Worm (Caenorhabditis elegans) whole organism, L4/young adult: ENCODE data around the gene snap-29.

Experiments used
- W03F9.2 ChIP-seq: fragments of 150-350 bp; optimal IDR thresholded peaks from 2 replicates; lab custom pipeline; 2014; ENCODE audit warnings: missing biosample characterization, missing genetic modification characterization
- dao-5 ChIP-seq: sonication (generic microtip); optimal IDR thresholded peaks from 2 replicates; lab custom pipeline; 2016; ENCODE audit warnings: missing genotype, missing genetic modification characterization, moderate library complexity, missing compliant biosample characterization
- him-1 ChIP-seq: sonication (generic microtip); optimal IDR thresholded peaks from 2 replicates; lab custom pipeline; 2016; ENCODE audit warnings: missing genotype, missing genetic modification reagents, missing genetic modification characterization, missing compliant biosample characterization

Gene snap-29

ce11 chrIII:8771162-8771561, 4.9 kb upstream of the snap-29 start, which contains the start of gene K02D10.2:
Gene K02D10.2, minus strand, starts transcription at chrIII:8771262.
- TF ChIP-seq dao-5 (no peak), him-1 (tag; lab: Kevin White, UChicago) (no peak), W03F9.2 (tag; lab: Kevin White, UChicago) (no peak)

- no peak for TF ChIP-seq W03F9.2 (tag; lab: Kevin White, UChicago)
- TF ChIP-seq dao-5, result no peak
- TF ChIP-seq him-1 (tag; lab: Kevin White, UChicago), result no peak
These were observed 4.2 kb upstream of the snap-29 start, which contains the start of gene K02D10.3 for ce11 chrIII:8771851-8772250. Gene K02D10.3, minus strand, starts transcription at chrIII:8771951.

DNA sequence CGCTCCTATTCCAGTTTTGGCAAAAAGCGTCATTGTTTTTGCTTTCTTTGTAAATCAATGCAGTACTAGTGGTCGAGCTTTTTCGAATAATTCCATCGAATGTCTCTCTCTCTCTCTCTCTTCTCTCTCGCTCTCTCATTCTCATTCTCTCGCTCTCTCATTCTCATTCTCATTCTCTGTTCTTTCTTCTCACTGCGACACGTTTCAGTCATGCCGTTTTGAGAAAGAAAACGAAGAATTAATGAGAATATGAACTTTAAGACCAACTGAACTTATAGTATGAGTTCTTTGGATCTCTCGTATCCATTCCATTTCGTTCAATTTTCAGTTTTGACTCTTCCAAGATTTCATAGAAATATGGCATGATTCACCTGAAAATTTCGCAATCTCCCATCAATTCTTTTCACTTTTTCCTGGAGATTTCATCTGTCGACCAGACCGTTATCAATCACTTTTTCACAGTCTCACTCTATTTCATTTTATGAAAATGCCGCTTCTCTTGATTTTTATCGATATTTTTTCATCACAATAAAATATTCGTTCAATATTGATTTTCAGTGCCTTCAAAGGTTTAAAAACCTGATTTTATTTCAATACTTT, 3.5 kb upstream of the snap-29 start:
- TF ChIP-seq dao-5, result no peak
- no peak for TF ChIP-seq him-1 (tag; lab: Kevin White, UChicago)
- TF ChIP-seq W03F9.2 (tag; lab: Kevin White, UChicago), result no peak

DNA sequence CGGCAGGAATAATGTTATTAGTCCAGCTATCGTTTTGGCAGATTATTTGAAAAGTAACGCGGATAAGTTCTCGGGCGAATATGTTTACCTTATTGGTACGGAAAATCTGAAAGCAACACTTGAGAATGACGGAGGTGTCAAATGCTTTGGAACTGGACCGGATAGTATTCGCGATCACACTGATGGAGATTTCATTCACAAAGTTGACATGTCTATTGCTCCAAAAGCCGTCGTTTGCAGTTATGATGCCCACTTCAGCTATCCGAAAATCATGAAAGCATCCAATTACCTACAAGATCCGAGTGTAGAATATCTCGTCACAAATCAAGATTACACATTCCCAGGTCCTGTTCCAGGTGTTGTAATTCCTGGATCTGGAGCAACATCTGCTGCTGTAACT, 2.7 kb upstream of the snap-29 start:
- no peak for TF ChIP-seq W03F9.2 (tag; lab: Kevin White, UChicago)
- TF ChIP-seq dao-5, result no peak
- TF ChIP-seq him-1 (tag; lab: Kevin White, UChicago), result no peak

DNA sequence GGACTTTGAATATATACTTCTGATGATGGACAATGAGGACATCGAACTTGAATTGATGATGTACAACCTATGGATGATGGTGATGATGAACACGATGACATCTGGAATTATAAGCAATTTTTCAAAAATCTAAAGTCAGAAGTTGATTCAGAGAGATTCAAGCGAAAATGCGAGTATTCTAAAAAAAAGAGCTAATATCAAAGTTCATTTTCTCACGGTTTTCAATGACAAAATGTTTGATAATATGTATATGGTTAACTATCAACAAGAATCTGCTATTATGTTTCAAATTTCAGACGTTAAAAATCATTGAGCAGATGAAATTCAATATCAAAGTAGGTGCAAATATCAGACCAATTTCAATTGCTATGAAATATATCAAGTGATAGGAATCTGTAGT, 3.9 kb downstream of the snap-29 start, which contains the start of gene K02D10.4:
Gene K02D10.4 (minus strand): TSS at position 101 of the 400 bp plus-strand sequence.
- no peak for TF ChIP-seq W03F9.2 (tag; lab: Kevin White, UChicago)
- no peak for TF ChIP-seq dao-5
- no peak for TF ChIP-seq him-1 (tag; lab: Kevin White, UChicago)

DNA sequence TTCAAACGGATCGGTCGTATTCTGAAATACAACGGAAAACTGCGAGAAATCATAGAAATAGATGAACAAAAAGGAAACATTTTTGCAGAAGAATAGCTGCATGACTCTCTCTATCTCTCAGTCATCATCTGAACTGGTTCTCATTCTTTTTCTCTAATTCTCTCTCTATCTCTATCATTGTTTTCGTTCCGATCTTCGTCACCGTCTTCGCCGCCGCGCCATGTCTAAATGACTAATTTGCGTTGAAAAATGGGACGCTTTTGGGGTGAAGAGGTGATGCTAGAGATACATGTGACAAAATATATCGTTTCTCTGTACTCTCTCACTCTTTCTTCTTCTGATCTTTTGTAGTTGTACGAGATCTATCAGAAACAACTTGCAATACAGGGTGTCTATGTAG, 4.4 kb downstream of the snap-29 start:
- TF ChIP-seq dao-5 (no peak), him-1 (tag; lab: Kevin White, UChicago) (no peak), W03F9.2 (tag; lab: Kevin White, UChicago) (no peak)

DNA sequence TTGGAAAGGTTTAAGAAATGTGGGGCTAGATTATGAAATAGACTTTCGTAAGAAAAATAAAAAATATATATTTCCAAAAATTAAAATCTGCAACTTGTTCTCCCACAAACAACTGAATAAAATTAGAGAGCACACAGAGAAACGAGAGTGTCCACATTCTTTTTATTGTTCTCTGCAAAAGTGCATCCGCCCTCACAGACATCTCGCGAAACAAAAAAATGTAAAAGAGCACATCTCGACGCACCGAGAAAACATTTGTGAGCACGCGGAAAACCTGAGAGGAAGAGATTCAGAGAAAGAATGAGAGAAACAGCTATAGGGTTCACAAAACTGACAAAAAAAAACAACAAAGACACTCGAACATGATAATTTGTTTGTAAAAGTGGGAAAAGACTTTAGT, 6.0 kb downstream of the snap-29 start:
- TF ChIP-seq dao-5 (no peak), him-1 (tag; lab: Kevin White, UChicago) (no peak), W03F9.2 (tag; lab: Kevin White, UChicago) (no peak)

ce11 chrIII:8782744-8783143, 6.7 kb downstream of the snap-29 start:
- no peak for TF ChIP-seq W03F9.2 (tag; lab: Kevin White, UChicago)
- TF ChIP-seq him-1 (tag; lab: Kevin White, UChicago), result no peak
- no peak for TF ChIP-seq dao-5

DNA sequence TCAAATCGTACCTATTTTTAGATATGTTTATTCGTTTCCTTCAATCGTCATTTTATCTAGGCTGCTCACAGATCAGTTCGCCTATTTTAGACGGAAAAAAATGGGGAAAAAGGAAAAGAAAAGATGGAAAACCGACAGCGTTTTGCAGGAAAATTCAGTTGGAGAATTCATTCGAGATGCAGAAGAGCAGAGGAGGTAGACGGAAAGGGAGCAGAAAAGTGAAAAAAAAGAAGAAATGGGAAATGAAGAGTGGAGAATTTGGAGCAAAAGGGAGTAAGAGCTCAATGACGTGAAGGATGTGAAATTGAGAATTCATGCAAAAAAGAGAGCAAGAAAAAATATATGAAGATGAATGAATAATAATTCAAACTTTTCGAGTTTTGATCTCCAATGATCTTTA, 8.4 kb downstream of the snap-29 start:
- TF ChIP-seq W03F9.2 (tag; lab: Kevin White, UChicago) (no peak), him-1 (tag; lab: Kevin White, UChicago) (no peak), dao-5 (no peak)

DNA sequence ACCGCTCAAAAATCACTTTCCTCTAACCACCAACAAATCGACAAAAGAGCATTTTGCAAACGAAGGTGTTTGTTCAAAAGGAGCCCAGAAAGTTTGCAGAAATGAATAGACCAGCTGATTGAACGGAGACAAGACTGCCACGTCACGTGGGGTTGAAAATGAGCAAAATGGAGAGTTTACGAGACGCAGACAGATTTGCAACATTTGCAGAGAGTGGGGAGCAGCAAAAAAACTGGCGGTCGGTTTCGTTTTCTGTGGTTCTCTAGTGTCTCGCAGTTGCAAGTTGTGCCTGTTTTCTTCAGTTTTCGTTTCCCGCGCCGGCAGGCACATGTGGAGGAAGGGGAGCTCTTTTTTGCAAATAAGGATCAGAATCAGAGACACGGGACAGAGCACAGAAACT, 9.4 kb downstream of the snap-29 start:
- TF ChIP-seq dao-5 (no peak), him-1 (tag; lab: Kevin White, UChicago) (peak; percentile 21)

- TF ChIP-seq dao-5 (no peak), him-1 (tag; lab: Kevin White, UChicago) (no peak), W03F9.2 (tag; lab: Kevin White, UChicago) (no peak)
These were observed 10.0 kb downstream of the snap-29 start, which contains the start of gene K02D10.8 for ce11 chrIII:8786077-8786476. Gene K02D10.8, plus strand, starts transcription at chrIII:8786377.

DNA sequence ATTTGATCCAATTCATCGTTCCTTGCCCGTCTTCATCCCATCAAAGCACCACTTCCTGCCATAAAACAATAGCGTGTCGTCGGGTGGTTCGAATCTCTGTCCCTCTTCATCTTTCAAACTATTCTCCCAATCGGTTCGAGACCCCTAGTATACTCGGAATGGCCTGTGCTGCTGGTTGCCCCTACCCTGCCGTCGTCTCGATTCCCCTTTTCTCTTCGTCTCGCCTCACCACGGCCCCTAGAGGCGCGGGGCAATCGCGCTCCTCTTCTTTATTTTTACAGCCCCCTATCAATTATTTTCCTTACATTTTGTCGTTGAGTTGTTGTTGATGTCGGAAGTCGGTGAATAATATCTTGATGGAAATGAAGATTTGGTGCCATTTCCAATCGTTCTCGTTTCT, 12.6 kb downstream of the snap-29 start:
- TF ChIP-seq him-1 (tag; lab: Kevin White, UChicago) (peak; percentile 10), W03F9.2 (tag; lab: Kevin White, UChicago) (no peak)

DNA sequence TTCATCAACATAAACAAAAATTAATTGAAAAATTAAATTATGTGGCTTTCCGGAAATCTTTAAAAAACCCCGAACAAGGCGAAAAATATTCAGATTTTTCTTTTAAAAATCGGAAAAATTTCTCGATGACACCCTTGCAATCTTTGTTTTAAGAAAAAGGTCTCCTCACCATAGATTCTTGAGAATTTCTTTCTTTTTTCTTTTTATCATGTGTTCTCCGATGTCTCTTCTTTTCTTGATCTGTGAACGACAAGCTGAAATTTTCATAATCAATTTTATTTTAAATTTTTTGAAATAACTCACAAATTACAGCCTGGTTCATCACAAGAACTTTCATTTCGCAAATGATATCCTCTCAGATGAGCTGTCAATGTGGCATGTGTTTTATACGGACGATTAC, 15.2 kb downstream of the snap-29 start, which contains the start of the genes zfp-1 and F54F2.14:
Gene zfp-1 (plus strand): TSS at position 301 of the 400 bp plus-strand sequence.
Gene F54F2.14 (plus strand): TSS at position 312 of the 400 bp plus-strand sequence.
- no peak for TF ChIP-seq dao-5

- TF ChIP-seq him-1 (tag; lab: Kevin White, UChicago) (no peak), dao-5 (no peak), W03F9.2 (tag; lab: Kevin White, UChicago) (no peak)
These were observed 16.2 kb downstream of the snap-29 start, which contains the start of gene ztf-1 for ce11 chrIII:8792251-8792650. Gene ztf-1, minus strand, starts transcription at chrIII:8792351.

ce11 chrIII:8794793-8795192, 18.7 kb downstream of the snap-29 start:
- TF ChIP-seq W03F9.2 (tag; lab: Kevin White, UChicago), result no peak
